Worm (Caenorhabditis elegans): Measurements from ENCODE around the gene F11C7.7.

F11C7.7 gene

ce11 chrX:17420585-17421459 lies 22.4 kb downstream of the F11C7.7 start (continued):
- TF ChIP-seq hlh-11 (tag; optimal IDR thresholded peaks at IDR 0.05) (no peak), lim-7 (GFP tag; IDR thresholded peaks at IDR 0.05) (peak; percentile 24; the same call in 1 of the 2 replicates), F49E8.2 (tag; optimal IDR thresholded peaks at IDR 0.05; ENCODE audit: borderline replicate concordance) (no peak), ztf-11 (tag; optimal IDR thresholded peaks at IDR 0.05) (no peak), hlh-30 (tag; optimal IDR thresholded peaks at IDR 0.05; ENCODE audit: insufficient read depth) (peak; percentile 48), nhr-48 (tag; optimal IDR thresholded peaks at IDR 0.05) (peak; percentile 59)

DNA sequence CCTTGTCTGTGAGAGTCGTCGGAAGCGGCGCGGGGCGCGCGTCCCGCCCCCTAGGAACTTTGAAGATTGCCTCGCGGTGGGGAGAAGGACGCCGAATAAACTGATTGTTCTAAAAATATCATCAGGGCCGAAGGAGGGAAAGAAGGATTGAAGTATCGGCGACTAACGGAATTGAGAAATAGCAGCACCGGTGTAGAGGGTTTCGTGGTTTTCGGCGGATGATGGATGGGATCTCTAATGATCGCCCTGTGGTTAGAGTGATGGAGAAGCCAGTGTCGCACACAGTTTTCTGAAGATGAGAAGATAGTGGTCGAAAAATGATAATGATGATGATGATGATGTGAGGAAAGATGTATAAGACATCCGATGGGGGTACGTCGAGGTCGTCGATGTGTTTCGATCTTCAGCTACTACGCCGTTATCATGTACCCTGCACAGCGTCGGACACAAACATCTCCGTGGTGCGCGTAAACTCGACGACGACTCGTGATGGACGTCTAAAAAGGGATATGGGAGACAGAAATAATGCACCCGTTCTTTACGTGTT lies 23.2 kb downstream of the F11C7.7 start, which contains the start of gene osm-11:
osm-11 (minus strand) TSS at position 51 of the 547 bp plus-strand sequence.
- TF ChIP-seq unc-62 (GFP tag; optimal IDR thresholded peaks at IDR 0.05 in 1 of 2): peak in 1 of 2 experiments; percentile 98
- TF ChIP-seq unc-62 (tag; optimal IDR thresholded peaks at IDR 0.05): no peak
- peak in 1 of 2 experiments; percentile 50 for TF ChIP-seq mdl-1 (tag; optimal IDR thresholded peaks at IDR 0.05)
- no peak for TF ChIP-seq lim-7 (GFP tag; IDR thresholded peaks at IDR 0.05)
- TF ChIP-seq nhr-28 (tag; optimal IDR thresholded peaks at IDR 0.05): peak; percentile 87
- peak; percentile 6 for TF ChIP-seq mxl-3 (GFP tag; optimal IDR thresholded peaks at IDR 0.05)
- peak; percentile 87 for TF ChIP-seq nhr-48 (tag; optimal IDR thresholded peaks at IDR 0.05)
- TF ChIP-seq Y105C5A.15 (GFP tag; IDR thresholded peaks at IDR 0.05): no peak
- TF ChIP-seq hlh-11 (tag; optimal IDR thresholded peaks at IDR 0.05): peak; percentile 51
- TF ChIP-seq nhr-6 (tag; optimal IDR thresholded peaks at IDR 0.05): no peak
- peak; percentile 10 for TF ChIP-seq mes-2 (tag; optimal IDR thresholded peaks at IDR 0.05; ENCODE audit: poor library complexity, severe bottlenecking)
- TF ChIP-seq madf-5 (GFP tag; IDR thresholded peaks at IDR 0.05): 0 out of 4 replicates have a peak, but pooled peaks of 1 of the 2 experiments have one; percentile 11

DNA sequence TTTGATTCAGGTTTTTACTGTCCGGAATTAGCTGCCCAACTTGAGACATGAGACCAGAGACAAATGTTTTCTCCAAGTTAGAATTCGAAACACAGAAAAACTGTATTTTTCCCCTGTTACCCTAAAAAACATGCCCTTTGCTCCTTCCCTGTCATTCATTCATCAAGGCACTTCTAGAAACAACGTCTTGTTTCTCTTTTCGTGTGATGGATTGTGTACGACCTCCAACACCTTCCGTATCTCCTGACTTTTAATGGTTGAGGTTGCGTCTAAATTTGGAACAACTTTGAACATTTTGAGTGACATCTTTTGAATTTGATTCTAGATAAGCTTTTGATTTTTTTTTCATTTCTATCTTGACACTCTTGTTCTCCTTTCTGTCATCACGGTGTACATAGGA lies 24.2 kb downstream of the F11C7.7 start:
- TF ChIP-seq unc-62 (GFP tag; optimal IDR thresholded peaks at IDR 0.05 in 1 of 2) (peak in 1 of 2 experiments; percentile 91), unc-62 (tag; optimal IDR thresholded peaks at IDR 0.05) (no peak), pha-4 (GFP tag; IDR thresholded peaks at IDR 0.05) (no peak), pha-4 (tag; optimal IDR thresholded peaks at IDR 0.05) (no peak), hlh-11 (tag; optimal IDR thresholded peaks at IDR 0.05) (peak; percentile 11), hlh-30 (tag; optimal IDR thresholded peaks at IDR 0.05; ENCODE audit: insufficient read depth) (peak; percentile 41)

- TF ChIP-seq F26F4.8 (GFP tag; conservative IDR thresholded peaks at IDR 0.05): no peak
- TF ChIP-seq dmd-6 (GFP tag; IDR thresholded peaks at IDR 0.05): peak; percentile 38; the same call in 1 of the 2 replicates
- no peak for TF ChIP-seq Y105C5A.15 (GFP tag; IDR thresholded peaks at IDR 0.05)
- peak; percentile 41 for TF ChIP-seq hlh-11 (tag; optimal IDR thresholded peaks at IDR 0.05)
- TF ChIP-seq ctbp-1 (GFP tag; IDR thresholded peaks at IDR 0.05): no peak
- peak; percentile 44 for TF ChIP-seq aha-1 (tag)
- no peak for TF ChIP-seq nhr-41 (GFP tag; IDR thresholded peaks at IDR 0.05)
- TF ChIP-seq egl-43 (GFP tag; IDR thresholded peaks at IDR 0.05): no peak
- peak; percentile 4 for TF ChIP-seq dve-1 (tag; optimal IDR thresholded peaks at IDR 0.05; ENCODE audit: insufficient read depth)
- peak; percentile 9 for TF ChIP-seq mep-1 (tag; optimal IDR thresholded peaks at IDR 0.05)
- no peak for TF ChIP-seq ceh-44 (GFP tag; IDR thresholded peaks at IDR 0.05)
- no peak for TF ChIP-seq Y48G9A.11 (GFP tag; IDR thresholded peaks at IDR 0.05)
- TF ChIP-seq hlh-30 (tag; optimal IDR thresholded peaks at IDR 0.05; ENCODE audit: insufficient read depth): peak; percentile 77
- TF ChIP-seq ceh-20 (GFP tag; IDR thresholded peaks at IDR 0.05): 0 out of 2 replicates have a peak, but pooled peaks have one; percentile 10
- peak; percentile 52 for TF ChIP-seq mxl-3 (GFP tag; optimal IDR thresholded peaks at IDR 0.05)
- TF ChIP-seq mdt-29 (GFP tag; IDR thresholded peaks at IDR 0.05): peak; percentile 81
- TF ChIP-seq tra-1 (GFP tag; IDR thresholded peaks at IDR 0.05): 0 out of 2 replicates have a peak, but pooled peaks have one; percentile 12
- peak; percentile 56 for TF ChIP-seq nhr-48 (tag; optimal IDR thresholded peaks at IDR 0.05)
- no peak for TF ChIP-seq F44E2.7 (GFP tag; IDR thresholded peaks at IDR 0.05)
- no peak for TF ChIP-seq nhr-77 (tag; optimal IDR thresholded peaks at IDR 0.05)
- peak; percentile 41 for TF ChIP-seq nhr-28 (tag; optimal IDR thresholded peaks at IDR 0.05)
These were observed 25.7 kb downstream of the F11C7.7 start for ce11 chrX:17423894-17424594.

All from whole organism, L4 larva.